Worm (Caenorhabditis elegans) whole organism, young adult: ENCODE results near the gene M18.6.
A peak's percentile ranks its signal among the peaks of the same experiment; 100 is the strongest.

Source experiments
- B0336.3 ChIP-seq: fragments of 200-800 bp; sonication (Bioruptor generic); IDR thresholded peaks from 2 replicates; pipeline ENCODE4 v1.3.6; 2022; ENCODE audit warnings: missing genetic modification characterization, missing compliant biosample characterization
- F23B12.7 ChIP-seq: sonication (generic microtip); optimal IDR thresholded peaks from 2 replicates; lab custom pipeline; 2017; ENCODE audit warnings: missing genetic modification characterization, mild to moderate bottlenecking, missing compliant biosample characterization, antibody characterized with exemption, moderate library complexity; ENCODE audit not compliant: insufficient read depth
- F49E8.2 ChIP-seq: sonication (generic microtip); optimal IDR thresholded peaks from 3 replicates; lab custom pipeline; 2017; ENCODE audit warnings: missing genetic modification characterization, mild to moderate bottlenecking, missing compliant biosample characterization, antibody characterized with exemption, moderate library complexity; ENCODE audit not compliant: insufficient read depth
- F57A8.1 ChIP-seq: fragments of 200-800 bp; sonication (Bioruptor generic); optimal IDR thresholded peaks from 2 replicates; lab custom pipeline; 2018; ENCODE audit warnings: mild to moderate bottlenecking, missing genetic modification characterization, moderate library complexity, missing compliant biosample characterization
- K11D2.4 ChIP-seq: fragments of 200-800 bp; sonication (Bioruptor generic); IDR thresholded peaks from 2 replicates; pipeline ENCODE4 v1.3.6; 2022; ENCODE audit warnings: missing genetic modification reagents, missing genetic modification characterization, missing compliant biosample characterization
- T26A5.8 ChIP-seq: sonication (generic microtip); optimal IDR thresholded peaks from 2 replicates; lab custom pipeline; 2016; ENCODE audit warnings: missing genetic modification characterization, missing compliant biosample characterization
- Y95B8A.8 ChIP-seq: fragments of 200-800 bp; sonication (Bioruptor generic); IDR thresholded peaks from 2 replicates; pipeline ENCODE4 v1.3.6; 2022; ENCODE audit warnings: missing genetic modification reagents, missing genetic modification characterization, missing compliant biosample characterization
- ZK185.1 ChIP-seq: sonication (generic microtip); optimal IDR thresholded peaks from 2 replicates; lab custom pipeline; 2016; ENCODE audit warnings: mild to moderate bottlenecking, missing genetic modification characterization, missing compliant biosample characterization; ENCODE audit not compliant: poor library complexity, severe bottlenecking
- aptf-3 ChIP-seq: fragments of 200-800 bp; sonication (Bioruptor generic); IDR thresholded peaks from 2 replicates; pipeline ENCODE4 v1.3.6; 2022; ENCODE audit warnings: missing genetic modification characterization, missing compliant biosample characterization
- athp-1 ChIP-seq: sonication (generic microtip); optimal IDR thresholded peaks from 2 replicates; lab custom pipeline; 2017; ENCODE audit warnings: mild to moderate bottlenecking, missing genetic modification characterization, missing compliant biosample characterization
- bed-1 ChIP-seq: fragments of 200-800 bp; sonication (Bioruptor generic); IDR thresholded peaks from 2 replicates; pipeline ENCODE4 v1.3.6; 2022; ENCODE audit warnings: missing genetic modification reagents, missing genetic modification characterization, missing compliant biosample characterization
- bed-2 ChIP-seq: fragments of 200-800 bp; sonication (Bioruptor generic); IDR thresholded peaks from 2 replicates; pipeline ENCODE4 v1.3.6; 2022; ENCODE audit warnings: missing genetic modification reagents, missing genetic modification characterization, missing compliant biosample characterization
- ceh-27 ChIP-seq: fragments of 200-800 bp; sonication (Bioruptor generic); optimal IDR thresholded peaks from 2 replicates; lab custom pipeline; 2018; ENCODE audit warnings: mild to moderate bottlenecking, missing genetic modification characterization, moderate library complexity, missing compliant biosample characterization
- efl-1 ChIP-seq: fragments of 150-350 bp; optimal IDR thresholded peaks from 2 replicates; lab custom pipeline; 2014; ENCODE audit warnings: missing biosample characterization, missing genetic modification reagents, missing genetic modification characterization
- egl-18 ChIP-seq: fragments of 200-800 bp; sonication (Bioruptor generic); IDR thresholded peaks from 2 replicates; pipeline ENCODE4 v1.3.6; 2022; ENCODE audit warnings: missing genetic modification reagents, missing genetic modification characterization, missing compliant biosample characterization
- egl-44 ChIP-seq: fragments of 200-800 bp; sonication (Bioruptor generic); IDR thresholded peaks from 2 replicates; pipeline ENCODE4 v1.3.6; 2022; ENCODE audit warnings: missing genetic modification reagents, missing genetic modification characterization, missing compliant biosample characterization
- ekl-4 ChIP-seq: fragments of 200-800 bp; sonication (Bioruptor generic); IDR thresholded peaks from 2 replicates; pipeline ENCODE4 v1.3.6; 2022; ENCODE audit warnings: missing genetic modification reagents, missing genetic modification characterization, missing compliant biosample characterization
- ets-4 ChIP-seq: fragments of 200-800 bp; sonication (Bioruptor generic); optimal IDR thresholded peaks from 2 replicates; lab custom pipeline; 2018; ENCODE audit warnings: mild to moderate bottlenecking, missing genetic modification characterization, missing compliant biosample characterization
- hsf-1 ChIP-seq: fragments of 200-800 bp; sonication (Bioruptor generic); IDR thresholded peaks from 2 replicates; pipeline ENCODE4 v1.3.6; 2022; ENCODE audit warnings: missing genetic modification reagents, missing genetic modification characterization, missing compliant biosample characterization
- let-526 ChIP-seq: fragments of 200-800 bp; sonication (Bioruptor generic); IDR thresholded peaks from 2 replicates; pipeline ENCODE4 v1.3.6; 2022; ENCODE audit warnings: missing genetic modification reagents, missing genetic modification characterization, missing compliant biosample characterization
- let-607 ChIP-seq, 2 experiments: fragments of 200-800 bp in 1 of 2; sonication (Bioruptor generic) in 1 of 2; sonication (generic microtip) in 1 of 2; optimal IDR thresholded peaks; 2 replicates each; lab custom pipeline; 2016 to 2018; ENCODE audit warnings: mild to moderate bottlenecking in 2 of 2, missing compliant biosample characterization in 2 of 2, missing genetic modification characterization in 2 of 2, moderate library complexity in 2 of 2, missing genotype in 1 of 2
- madf-10 ChIP-seq: sonication (generic microtip); optimal IDR thresholded peaks from 2 replicates; lab custom pipeline; 2016; ENCODE audit warnings: mild to moderate bottlenecking, missing genetic modification characterization, missing compliant biosample characterization
- madf-8 ChIP-seq: fragments of 200-800 bp; sonication (Bioruptor generic); conservative IDR thresholded peaks from 2 replicates; pipeline ENCODE4 v1.3.6; 2022; ENCODE audit warnings: missing genetic modification reagents, missing genetic modification characterization, missing compliant biosample characterization
- nhr-27 ChIP-seq: fragments of 200-800 bp; sonication (Bioruptor generic); optimal IDR thresholded peaks from 2 replicates; lab custom pipeline; 2018; ENCODE audit warnings: mild to moderate bottlenecking, missing genetic modification characterization, moderate library complexity, missing compliant biosample characterization
- repo-1 ChIP-seq: sonication (generic microtip); optimal IDR thresholded peaks from 2 replicates; lab custom pipeline; 2017; ENCODE audit warnings: mild to moderate bottlenecking, missing genetic modification characterization, missing compliant biosample characterization
- sdz-38 ChIP-seq: sonication (generic microtip); optimal IDR thresholded peaks from 2 replicates; lab custom pipeline; 2016; ENCODE audit warnings: missing genotype, missing genetic modification characterization, missing compliant biosample characterization
- snpc-1.1 ChIP-seq: sonication (generic microtip); optimal IDR thresholded peaks from 2 replicates; lab custom pipeline; 2017; ENCODE audit warnings: missing genetic modification characterization, mild to moderate bottlenecking, missing compliant biosample characterization, antibody characterized with exemption, moderate library complexity, missing genotype, missing genetic modification reagents; ENCODE audit not compliant: insufficient read depth
- snpc-3.4 ChIP-seq: sonication (generic microtip); optimal IDR thresholded peaks from 2 replicates; lab custom pipeline; 2017; ENCODE audit warnings: missing genetic modification characterization, mild to moderate bottlenecking, missing compliant biosample characterization, antibody characterized with exemption, moderate library complexity, missing genotype, missing genetic modification reagents
- somi-1 ChIP-seq: fragments of 200-800 bp; sonication (Bioruptor generic); optimal IDR thresholded peaks from 2 replicates; lab custom pipeline; 2018; ENCODE audit warnings: mild to moderate bottlenecking, missing genetic modification characterization, missing compliant biosample characterization
- tbp1 ChIP-seq: fragments of 200-800 bp; sonication (Bioruptor generic); optimal IDR thresholded peaks from 2 replicates; lab custom pipeline; 2018; ENCODE audit warnings: mild to moderate bottlenecking, missing genetic modification characterization, missing compliant biosample characterization
- tbx-9 ChIP-seq: sonication (generic microtip); optimal IDR thresholded peaks from 2 replicates; lab custom pipeline; 2016; ENCODE audit warnings: borderline replicate concordance, missing genetic modification characterization, inconsistent platforms, missing compliant biosample characterization
- unc-130 ChIP-seq: sonication (generic microtip); optimal IDR thresholded peaks from 2 replicates; lab custom pipeline; 2016; ENCODE audit warnings: missing genetic modification reagents, missing genetic modification characterization, missing compliant biosample characterization
- ztf-25 ChIP-seq: fragments of 200-800 bp; sonication (Bioruptor generic); IDR thresholded peaks from 2 replicates; pipeline ENCODE4 v1.3.6; 2022; ENCODE audit warnings: missing genetic modification reagents, missing genetic modification characterization, missing compliant biosample characterization
- ztf-26 ChIP-seq: sonication (generic microtip); optimal IDR thresholded peaks from 2 replicates; lab custom pipeline; 2017; ENCODE audit warnings: missing genetic modification characterization, missing compliant biosample characterization

M18.6 gene

DNA sequence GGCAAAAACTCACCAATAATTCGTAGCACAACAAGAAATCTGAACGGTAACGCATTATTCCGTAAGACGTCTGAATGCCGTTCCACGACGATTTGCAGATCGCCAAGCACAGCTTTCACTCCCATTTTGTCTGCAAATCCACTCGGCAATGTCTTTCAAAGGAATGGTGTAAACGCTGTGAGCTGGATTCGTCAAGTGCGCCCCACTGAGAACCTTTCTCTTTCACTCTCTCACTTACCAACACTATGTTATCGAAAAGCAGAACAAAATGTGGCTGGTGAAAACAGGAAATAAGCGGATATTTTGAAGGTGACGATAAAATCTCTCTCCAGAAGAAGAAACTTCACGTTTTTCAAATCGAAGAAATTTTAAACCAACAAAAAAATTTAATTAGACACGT, 32.2 kb upstream of the M18.6 start (continued):
- TF ChIP-seq ekl-4, result peak; percentile 66
- TF ChIP-seq efl-1 (GFP tag; lab: Kevin White, UChicago), result no peak
- TF ChIP-seq bed-2 (GFP tag; lab: Robert Waterston, UW), result no peak
- TF ChIP-seq aptf-3 (GFP tag; lab: Robert Waterston, UW), result no peak
- TF ChIP-seq T26A5.8, result no peak
- TF ChIP-seq unc-130 (GFP tag; lab: Kevin White, UChicago), result no peak
- TF ChIP-seq madf-10 (tag; lab: Kevin White, UChicago), result no peak
- TF ChIP-seq nhr-27 (tag; lab: Kevin White, UChicago), result no peak
- TF ChIP-seq tbp1 (GFP tag; lab: Kevin White, UChicago), result no peak
- TF ChIP-seq B0336.3 (GFP tag; lab: Robert Waterston, UW), result 0 out of 2 replicates have a peak, but pooled peaks have one; percentile 39
- TF ChIP-seq snpc-3.4 (tag; lab: Kevin White, UChicago), result no peak
- no peak for TF ChIP-seq egl-44 (GFP tag; lab: Robert Waterston, UW)
- TF ChIP-seq let-607 (tag; optimal IDR thresholded peaks at IDR 0.05; lab: Kevin White, UChicago), result no peak
- TF ChIP-seq ZK185.1, result no peak
- no peak for TF ChIP-seq ztf-26 (tag; lab: Kevin White, UChicago)
- TF ChIP-seq bed-1 (GFP tag; lab: Robert Waterston, UW), result no peak
- TF ChIP-seq ets-4 (GFP tag; lab: Kevin White, UChicago), result no peak
- TF ChIP-seq F23B12.7 (tag; lab: Kevin White, UChicago), result no peak
- TF ChIP-seq tbx-9 (tag; lab: Kevin White, UChicago), result no peak

ce11 chrIV:12089551-12089950, 31.6 kb upstream of the M18.6 start, which contains the start of gene F11A10.6:
TSS of gene F11A10.6 (minus strand) at chrIV:12089651.
- TF ChIP-seq madf-8 (GFP tag; lab: Robert Waterston, UW), result no peak
- no peak for TF ChIP-seq ceh-27 (GFP tag; lab: Kevin White, UChicago)
- TF ChIP-seq sdz-38 (tag; lab: Kevin White, UChicago), result no peak

- TF ChIP-seq snpc-1.1 (tag; lab: Kevin White, UChicago) (no peak), F49E8.2 (tag; lab: Kevin White, UChicago) (no peak), F57A8.1 (GFP tag; lab: Kevin White, UChicago) (no peak), athp-1 (tag; lab: Kevin White, UChicago) (no peak), repo-1 (tag; lab: Kevin White, UChicago) (no peak), Y95B8A.8 (no peak), unc-130 (GFP tag; lab: Kevin White, UChicago) (no peak), K11D2.4 (GFP tag; lab: Robert Waterston, UW) (no peak), egl-18 (GFP tag; lab: Robert Waterston, UW) (no peak), somi-1 (GFP tag; lab: Kevin White, UChicago) (no peak), ztf-25 (GFP tag; lab: Robert Waterston, UW) (no peak), hsf-1 (GFP tag; lab: Robert Waterston, UW) (no peak), let-526 (GFP tag; lab: Robert Waterston, UW) (no peak), ZK185.1 (no peak)
Measured at ce11 chrIV:12092113-12092512, 29.0 kb upstream of the M18.6 start, which contains the start of gene mig-32. TSS of gene mig-32 (minus strand) at chrIV:12092213.
